Fruit fly (Drosophila melanogaster) S2 (cell line): ENCODE results near the gene CG17258.

ENCODE experiments used
- CG8478 ChIP-seq: fragments of >200 bp; optimal IDR thresholded peaks from 2 replicates; lab custom pipeline; 2018
- CTCF ChIP-seq, 2 experiments: fragments of >200 bp; optimal IDR thresholded peaks; 2 replicates each; lab custom pipeline; 2018

dm6 chr2L:3082895-3083294 lies 47.7 kb upstream of the CG17258 start:
- TF ChIP-seq CTCF (optimal IDR thresholded peaks at IDR 0.05; lab: Kevin White, UChicago) (no peak), CG8478 (lab: Kevin White, UChicago) (no peak)
